Worm (Caenorhabditis elegans): ENCODE data around the gene W02B12.1.

- TF ChIP-seq ahr-1 (tag; optimal IDR thresholded peaks at IDR 0.05) (no peak), hlh-8 (tag; optimal IDR thresholded peaks at IDR 0.05) (no peak), ama-1 (optimal IDR thresholded peaks at IDR 0.05) (no peak), zip-5 (tag; optimal IDR thresholded peaks at IDR 0.05) (no peak), F13H6.1 (tag; optimal IDR thresholded peaks at IDR 0.05) (no peak), ceh-22 (tag; optimal IDR thresholded peaks at IDR 0.05) (no peak), K02D7.2 (tag; optimal IDR thresholded peaks at IDR 0.05) (no peak), ceh-48 (tag; optimal IDR thresholded peaks at IDR 0.05) (no peak), sox-4 (tag; optimal IDR thresholded peaks at IDR 0.05) (no peak), ets-4 (tag; optimal IDR thresholded peaks at IDR 0.05) (no peak), dmd-4 (tag; optimal IDR thresholded peaks at IDR 0.05; ENCODE audit: borderline replicate concordance) (no peak), hlh-30 (tag; optimal IDR thresholded peaks at IDR 0.05; ENCODE audit: insufficient read depth) (no peak)
Measured at ce11 chrII:11450882-11451281, 2.1 kb downstream of the W02B12.1 start.
